Worm (Caenorhabditis elegans): ENCODE measurements around the gene ergi-1.

ce11 chrX:2040877-2041276, 5.8 kb upstream of the ergi-1 start:
- peak; percentile 41 for TF ChIP-seq elt-1 (tag; optimal IDR thresholded peaks at IDR 0.05; ENCODE audit: borderline replicate concordance, insufficient read depth)
- TF ChIP-seq nhr-28 (tag; optimal IDR thresholded peaks at IDR 0.05), result no peak
- no peak for TF ChIP-seq lsy-2 (tag; optimal IDR thresholded peaks at IDR 0.05)
- TF ChIP-seq nhr-2 (tag; optimal IDR thresholded peaks at IDR 0.05), result no peak
- TF ChIP-seq ztf-11 (tag; optimal IDR thresholded peaks at IDR 0.05), result no peak
- TF ChIP-seq nhr-237 (tag; optimal IDR thresholded peaks at IDR 0.05), result no peak
- no peak for TF ChIP-seq nhr-12 (tag; optimal IDR thresholded peaks at IDR 0.05)
- TF ChIP-seq flh-1 (GFP tag; optimal IDR thresholded peaks at IDR 0.05), result no peak
- no peak for TF ChIP-seq nhr-76 (tag; optimal IDR thresholded peaks at IDR 0.05)
- TF ChIP-seq blmp-1 (tag; optimal IDR thresholded peaks at IDR 0.05), result no peak
- TF ChIP-seq tbx-8 (GFP tag; optimal IDR thresholded peaks at IDR 0.05), result no peak
